Worm (Caenorhabditis elegans): ENCODE results near the gene T10H9.8.

The T10H9.8 gene

ce11 chrV:6614152-6614734, 37.9 kb upstream of the T10H9.8 start, which contains the start of gene cpr-4:
Gene cpr-4 (plus strand): TSS chrV:6614674.
- TF ChIP-seq jun-1 (tag; optimal IDR thresholded peaks at IDR 0.05) (peak; percentile 78), lin-15B (tag; optimal IDR thresholded peaks at IDR 0.05) (no peak), nhr-12 (tag; optimal IDR thresholded peaks at IDR 0.05) (no peak), mdl-1 (tag; optimal IDR thresholded peaks at IDR 0.05) (peak; percentile 10), nhr-11 (tag; optimal IDR thresholded peaks at IDR 0.05) (no peak), elt-1 (tag; optimal IDR thresholded peaks at IDR 0.05) (no peak), fkh-10 (GFP tag; optimal IDR thresholded peaks at IDR 0.05) (no peak), nhr-76 (tag; optimal IDR thresholded peaks at IDR 0.05) (no peak), aly-2 (tag; optimal IDR thresholded peaks at IDR 0.05) (no peak), egl-27 (tag; optimal IDR thresholded peaks at IDR 0.05) (peak; percentile 51), pha-4 (tag; optimal IDR thresholded peaks at IDR 0.05) (peak; percentile 74), pqm-1 (tag; optimal IDR thresholded peaks at IDR 0.05) (peak; percentile 100), elt-2 (tag; optimal IDR thresholded peaks at IDR 0.05) (peak; percentile 100), unc-39 (tag; optimal IDR thresholded peaks at IDR 0.05) (no peak)

DNA sequence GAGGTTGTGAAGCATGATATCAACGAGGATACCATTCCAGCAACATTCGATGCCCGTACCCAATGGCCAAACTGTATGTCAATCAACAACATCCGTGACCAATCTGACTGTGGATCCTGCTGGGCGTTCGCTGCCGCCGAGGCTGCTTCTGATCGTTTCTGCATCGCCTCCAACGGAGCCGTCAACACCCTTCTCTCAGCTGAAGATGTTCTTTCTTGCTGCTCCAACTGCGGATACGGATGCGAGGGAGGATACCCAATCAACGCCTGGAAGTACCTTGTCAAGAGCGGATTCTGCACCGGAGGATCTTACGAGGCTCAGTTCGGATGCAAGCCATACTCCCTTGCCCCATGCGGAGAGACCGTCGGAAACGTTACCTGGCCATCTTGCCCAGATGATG, 37.2 kb upstream of the T10H9.8 start:
- TF ChIP-seq nhr-23 (tag; optimal IDR thresholded peaks at IDR 0.05) (no peak), tbx-2 (tag; optimal IDR thresholded peaks at IDR 0.05) (no peak), zag-1 (tag; optimal IDR thresholded peaks at IDR 0.05) (no peak), ceh-82 (tag; optimal IDR thresholded peaks at IDR 0.05) (no peak), nhr-43 (tag; optimal IDR thresholded peaks at IDR 0.05; ENCODE audit: poor library complexity, severe bottlenecking) (no peak), egl-5 (tag; optimal IDR thresholded peaks at IDR 0.05) (no peak), nhr-77 (tag; optimal IDR thresholded peaks at IDR 0.05) (no peak), skn-1 (tag; optimal IDR thresholded peaks at IDR 0.05) (no peak)

DNA sequence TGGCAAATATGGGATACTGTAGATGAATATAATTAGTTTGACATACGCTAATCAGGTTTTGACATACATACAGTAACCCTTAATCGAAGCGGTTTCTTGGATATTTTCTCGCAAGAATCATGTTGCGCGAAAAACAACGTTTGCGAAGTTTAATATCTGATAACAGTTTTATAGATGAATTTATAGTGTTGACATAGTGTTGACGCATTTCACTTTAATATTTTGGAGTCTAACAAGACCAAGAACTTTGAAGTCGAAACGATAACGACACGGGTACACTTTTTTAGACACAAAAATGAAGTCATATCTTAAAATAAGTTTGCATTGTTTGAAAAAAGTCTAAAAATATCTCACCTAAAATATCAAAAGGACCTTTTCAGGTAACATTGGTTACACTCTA, 35.9 kb upstream of the T10H9.8 start:
- no peak for TF ChIP-seq hmg-11 (tag; optimal IDR thresholded peaks at IDR 0.05)
- peak; percentile 38 for TF ChIP-seq pha-4 (tag; optimal IDR thresholded peaks at IDR 0.05)
- no peak for TF ChIP-seq lin-39 (tag; optimal IDR thresholded peaks at IDR 0.05)
- TF ChIP-seq nhr-25 (tag; optimal IDR thresholded peaks at IDR 0.05) = no peak
- peak; percentile 88 for TF ChIP-seq pqm-1 (tag; optimal IDR thresholded peaks at IDR 0.05)
- TF ChIP-seq ceh-28 (tag; optimal IDR thresholded peaks at IDR 0.05) = no peak
- TF ChIP-seq elt-2 (tag; optimal IDR thresholded peaks at IDR 0.05) = peak; percentile 57

ce11 chrV:6620809-6621208, 31.3 kb upstream of the T10H9.8 start:
- TF ChIP-seq elt-1 (tag; optimal IDR thresholded peaks at IDR 0.05) (no peak), nhr-25 (tag; optimal IDR thresholded peaks at IDR 0.05) (peak; percentile 52)

DNA sequence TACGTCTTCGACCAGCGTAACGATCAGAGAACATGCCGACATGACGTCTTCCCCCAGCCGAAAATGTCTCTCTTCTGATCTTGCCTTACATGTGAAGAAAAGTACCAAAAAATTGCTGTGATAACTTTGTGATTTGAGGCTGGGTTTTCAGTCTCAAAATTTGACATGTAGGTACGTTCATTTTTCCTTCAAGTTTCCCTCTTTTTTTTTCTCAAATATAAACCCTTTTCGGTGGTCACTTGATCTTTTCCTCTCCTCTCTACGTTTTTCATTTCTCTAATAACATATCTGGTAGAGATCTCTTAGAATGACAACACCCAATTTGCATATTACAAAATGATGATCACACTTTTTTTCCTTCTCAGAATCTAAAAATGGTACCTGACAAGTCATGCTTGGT, 30.3 kb upstream of the T10H9.8 start, which contains the start of gene nhr-37:
TSS of gene nhr-37 (plus strand) at position 301 of the 400 bp plus-strand sequence.
- no peak for TF ChIP-seq elt-1 (tag; optimal IDR thresholded peaks at IDR 0.05)
- no peak for TF ChIP-seq nhr-77 (tag; optimal IDR thresholded peaks at IDR 0.05)
- no peak for TF ChIP-seq eor-1 (tag; optimal IDR thresholded peaks at IDR 0.05)
- TF ChIP-seq fkh-10 (GFP tag; optimal IDR thresholded peaks at IDR 0.05) = no peak
- TF ChIP-seq lin-39 (tag; optimal IDR thresholded peaks at IDR 0.05) = no peak
- TF ChIP-seq R02D3.7 (tag; optimal IDR thresholded peaks at IDR 0.05) = no peak
- no peak for TF ChIP-seq daf-12 (tag; optimal IDR thresholded peaks at IDR 0.05)
- TF ChIP-seq nhr-237 (tag; optimal IDR thresholded peaks at IDR 0.05) = no peak
- no peak for TF ChIP-seq sea-2 (GFP tag; optimal IDR thresholded peaks at IDR 0.05)

- TF ChIP-seq egl-5 (tag; optimal IDR thresholded peaks at IDR 0.05) = no peak
- no peak for TF ChIP-seq aly-2 (tag; optimal IDR thresholded peaks at IDR 0.05)
- TF ChIP-seq mml-1 (tag; optimal IDR thresholded peaks at IDR 0.05) = no peak
- no peak for TF ChIP-seq lin-15B (tag; optimal IDR thresholded peaks at IDR 0.05)
Observed at ce11 chrV:6626244-6626643, 25.9 kb upstream of the T10H9.8 start, which contains the start of gene ppt-1. Gene ppt-1 (minus strand): TSS chrV:6626344.

All from whole organism, L3 larva.